Worm (Caenorhabditis elegans) whole organism, L3 larva: Measurements from ENCODE around the gene C47A10.16.

Experiments
- fos-1 ChIP-seq: fragments of 150-350 bp; optimal IDR thresholded peaks from 2 replicates; lab custom pipeline; 2014; ENCODE audit warnings: missing biosample characterization, missing genetic modification characterization
- nhr-12 ChIP-seq: fragments of 150-350 bp; optimal IDR thresholded peaks from 2 replicates; lab custom pipeline; 2014; ENCODE audit warnings: missing biosample characterization, missing genetic modification characterization
- pqm-1 ChIP-seq: fragments of 150-350 bp; optimal IDR thresholded peaks from 2 replicates; lab custom pipeline; 2017; ENCODE audit warnings: missing biosample characterization, missing genetic modification characterization, inconsistent platforms
- zag-1 ChIP-seq: fragments of 150-350 bp; optimal IDR thresholded peaks from 2 replicates; lab custom pipeline; 2014; ENCODE audit warnings: missing biosample characterization, missing genetic modification characterization

DNA sequence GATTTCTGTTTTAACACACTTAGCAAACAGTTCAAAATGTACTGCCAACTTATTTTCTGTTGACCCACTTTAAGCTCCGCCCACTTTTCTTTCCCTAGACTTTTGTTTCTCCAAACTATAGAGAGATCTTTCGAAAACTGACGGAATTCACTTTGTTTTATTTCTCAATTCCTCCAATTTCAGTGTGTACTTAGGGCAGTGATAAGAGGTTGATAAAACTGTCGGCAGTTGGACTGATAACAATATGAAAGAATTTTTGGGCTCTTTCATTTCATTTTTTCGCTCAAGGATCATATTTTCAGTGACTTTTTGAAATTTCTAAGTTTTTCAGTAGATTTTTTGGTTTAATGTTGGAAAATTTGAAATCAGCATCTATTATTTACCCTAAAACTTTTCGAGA lies 10.0 kb downstream of the C47A10.16 start:
- TF ChIP-seq pqm-1 (tag; lab: Kevin White, UChicago) (peak; percentile 78), nhr-12 (tag; lab: Kevin White, UChicago) (no peak), fos-1 (tag; lab: Kevin White, UChicago) (no peak), zag-1 (tag; lab: Kevin White, UChicago) (no peak)
